Fruit fly (Drosophila melanogaster): Measurements from ENCODE around the gene yip2.

yip2 gene

dm6 chr2L:9912570-9913260, 2.3 kb upstream of the yip2 start, which contains the start of the genes Etl1 and Srp54 (continued):
- TF ChIP-seq btn (GFP tag; optimal IDR thresholded peaks at IDR 0.05), result no peak
- peak; percentile 63 for TF ChIP-seq BEAF-32 (GFP tag; optimal IDR thresholded peaks at IDR 0.05)
- peak; percentile 49 for TF ChIP-seq zen (tag; optimal IDR thresholded peaks at IDR 0.05)

- TF ChIP-seq btn (GFP tag; optimal IDR thresholded peaks at IDR 0.05), result no peak
- no peak for TF ChIP-seq danr (GFP tag; IDR thresholded peaks at IDR 0.05)
- peak; percentile 71; the same call in 1 of the 3 replicates for TF ChIP-seq ken (GFP tag; IDR thresholded peaks at IDR 0.05)
- peak; percentile 47; the same call in 1 of the 2 replicates for TF ChIP-seq sob (GFP tag; IDR thresholded peaks at IDR 0.05)
- TF ChIP-seq CG1792 (GFP tag; optimal IDR thresholded peaks at IDR 0.05), result no peak
- TF ChIP-seq NK7.1 (GFP tag; optimal IDR thresholded peaks at IDR 0.05), result no peak
- TF ChIP-seq h (optimal IDR thresholded peaks at IDR 0.05), result no peak
- TF ChIP-seq Mrtf (GFP tag; IDR thresholded peaks at IDR 0.05), result peak; percentile 65; the same call in 2 of the 3 replicates
- TF ChIP-seq tll (GFP tag; optimal IDR thresholded peaks at IDR 0.05), result no peak
- peak; percentile 64 for TF ChIP-seq CG15514 (GFP tag; optimal IDR thresholded peaks at IDR 0.05)
- TF ChIP-seq kah (GFP tag; optimal IDR thresholded peaks at IDR 0.05), result peak; percentile 59
- TF ChIP-seq dmrt11E (tag; optimal IDR thresholded peaks at IDR 0.05), result peak; percentile 45
- TF ChIP-seq CG13775 (GFP tag; optimal IDR thresholded peaks at IDR 0.05), result peak; percentile 72
- peak; percentile 80 for TF ChIP-seq CG15269 (tag; optimal IDR thresholded peaks at IDR 0.05)
- peak; percentile 61 for TF ChIP-seq trh (GFP tag; optimal IDR thresholded peaks at IDR 0.05)
- TF ChIP-seq CG12104 (GFP tag; optimal IDR thresholded peaks at IDR 0.05), result peak; percentile 45
- TF ChIP-seq C15 (GFP tag; IDR thresholded peaks at IDR 0.05), result 0 out of 3 replicates have a peak, but pooled peaks have one; percentile 17
- TF ChIP-seq Lim3 (GFP tag; IDR thresholded peaks at IDR 0.05), result no peak
- peak in 1 of 2 experiments; percentile 55 for TF ChIP-seq crp (GFP tag; optimal IDR thresholded peaks at IDR 0.05)
- TF ChIP-seq ash1 (GFP tag; optimal IDR thresholded peaks at IDR 0.05), result no peak
- peak; percentile 55 for TF ChIP-seq ATbp (GFP tag; optimal IDR thresholded peaks at IDR 0.05)
- peak; percentile 40 for TF ChIP-seq maf-S (GFP tag; optimal IDR thresholded peaks at IDR 0.05)
- TF ChIP-seq GATAe (GFP tag; conservative IDR thresholded peaks at IDR 0.05), result no peak
- peak; percentile 62 for TF ChIP-seq Oli (tag; optimal IDR thresholded peaks at IDR 0.05)
- peak; percentile 71 for TF ChIP-seq CG7556 (GFP tag; optimal IDR thresholded peaks at IDR 0.05)
- no peak for TF ChIP-seq gsb (GFP tag; IDR thresholded peaks at IDR 0.05)
- peak; percentile 71 for TF ChIP-seq CG8924 (tag; optimal IDR thresholded peaks at IDR 0.05)
- peak; percentile 39 for TF ChIP-seq CG10654 (GFP tag; optimal IDR thresholded peaks at IDR 0.05)
- peak; percentile 44 for TF ChIP-seq exex (tag; optimal IDR thresholded peaks at IDR 0.05)
- TF ChIP-seq cad (GFP tag; optimal IDR thresholded peaks at IDR 0.05), result no peak
- TF ChIP-seq Gsc (GFP tag; IDR thresholded peaks at IDR 0.05), result no peak
- peak; percentile 44; the same call in 2 of the 3 replicates for TF ChIP-seq tgo (GFP tag; IDR thresholded peaks at IDR 0.05)
- TF ChIP-seq so (GFP tag; IDR thresholded peaks at IDR 0.05), result peak; percentile 44; the same call in 1 of the 3 replicates
- TF ChIP-seq YL-1 (GFP tag; optimal IDR thresholded peaks at IDR 0.05), result peak; percentile 89
- peak; percentile 50 for TF ChIP-seq gfzf (GFP tag; optimal IDR thresholded peaks at IDR 0.05)
- peak; percentile 59 for TF ChIP-seq Fer3 (tag; optimal IDR thresholded peaks at IDR 0.05)
- TF ChIP-seq CG3847 (GFP tag; IDR thresholded peaks at IDR 0.05), result peak; percentile 59
- TF ChIP-seq CG14860 (GFP tag; IDR thresholded peaks at IDR 0.05; ENCODE audit: partially characterized antibody), result peak; percentile 68
- TF ChIP-seq CG11093 (GFP tag; IDR thresholded peaks at IDR 0.05), result no peak
- TF ChIP-seq nau (GFP tag; optimal IDR thresholded peaks at IDR 0.05), result no peak
- peak; percentile 57 for TF ChIP-seq CG10462 (GFP tag; optimal IDR thresholded peaks at IDR 0.05)
- no peak for TF ChIP-seq wek (GFP tag; optimal IDR thresholded peaks at IDR 0.05)
- TF ChIP-seq CG2875 (GFP tag; optimal IDR thresholded peaks at IDR 0.05), result no peak
Observed at dm6 chr2L:9918020-9918959, 3.2 kb downstream of the yip2 start, which contains the start of the genes CG5885 and CG4598. Gene CG5885, minus strand, starts transcription at chr2L:9918330. Gene CG4598, plus strand, starts transcription at chr2L:9918618.

Data from whole organism, embryonic.